Worm (Caenorhabditis elegans) whole organism, midembryonic: Measurements from ENCODE around the gene fbxb-58.

ENCODE experiments used
- T22C8.4 ChIP-seq: fragments of 200-800 bp; sonication (Bioruptor generic); IDR thresholded peaks from 2 replicates; pipeline ENCODE4 v1.3.6; 2022; ENCODE audit warnings: missing genetic modification characterization, missing compliant biosample characterization
- flt-1 ChIP-seq: fragments of 200-800 bp; sonication (Bioruptor generic); IDR thresholded peaks from 2 replicates; pipeline ENCODE4 v1.3.6; 2022; ENCODE audit warnings: missing genetic modification characterization, missing compliant biosample characterization
- klf-2 ChIP-seq: fragments of 200-800 bp; sonication (Bioruptor generic); conservative IDR thresholded peaks from 2 replicates; pipeline ENCODE4 v1.3.6; 2022; ENCODE audit warnings: missing genetic modification reagents, missing genetic modification characterization, missing compliant biosample characterization
- med-1 ChIP-seq: sonication (generic microtip); optimal IDR thresholded peaks from 2 replicates; lab custom pipeline; 2017; ENCODE audit warnings: missing genetic modification characterization, mild to moderate bottlenecking, missing compliant biosample characterization, antibody characterized with exemption, missing genetic modification reagents; ENCODE audit not compliant: insufficient read depth
- ref-1 ChIP-seq: fragments of 200-800 bp; sonication (Bioruptor generic); conservative IDR thresholded peaks from 2 replicates; pipeline ENCODE4 v1.3.6; 2022; ENCODE audit warnings: missing genetic modification reagents, missing genetic modification characterization, missing compliant biosample characterization
- tab-1 ChIP-seq: fragments of 200-800 bp; sonication (Bioruptor generic); IDR thresholded peaks from 2 replicates; pipeline ENCODE4 v1.3.6; 2022; ENCODE audit warnings: missing genetic modification characterization, missing compliant biosample characterization
- ztf-23 ChIP-seq: fragments of 200-800 bp; sonication (Bioruptor generic); IDR thresholded peaks from 2 replicates; pipeline ENCODE4 v1.3.6; 2022; ENCODE audit warnings: missing genetic modification reagents, missing genetic modification characterization, missing compliant biosample characterization
- ztf-29 ChIP-seq: fragments of 200-800 bp; sonication (Bioruptor generic); IDR thresholded peaks from 2 replicates; pipeline ENCODE4 v1.3.6; 2022; ENCODE audit warnings: missing genetic modification reagents, missing genetic modification characterization, missing compliant biosample characterization

ce11 chrX:1664925-1665324, 37.0 kb downstream of the fbxb-58 start, which contains the start of gene R09H3.2:
- TF ChIP-seq flt-1 (GFP tag; lab: Robert Waterston, UW), result no peak
- TF ChIP-seq klf-2, result no peak
- no peak for TF ChIP-seq ztf-23 (GFP tag; lab: Robert Waterston, UW)
- no peak for TF ChIP-seq med-1 (GFP tag; lab: Kevin White, UChicago)
- no peak for TF ChIP-seq T22C8.4 (GFP tag; lab: Robert Waterston, UW)
- TF ChIP-seq ref-1 (GFP tag; lab: Robert Waterston, UW), result no peak
- TF ChIP-seq tab-1, result no peak
- TF ChIP-seq ztf-29, result no peak
